Worm (Caenorhabditis elegans) whole organism, young adult: ENCODE results near the gene Y73C8B.9.

Source experiments
- B0019.2 ChIP-seq: fragments of 200-800 bp; sonication (Bioruptor generic); conservative IDR thresholded peaks from 2 replicates; pipeline ENCODE4 v1.3.6; 2022; ENCODE audit warnings: missing genetic modification reagents, missing genetic modification characterization, missing compliant biosample characterization
- B0336.3 ChIP-seq: fragments of 200-800 bp; sonication (Bioruptor generic); IDR thresholded peaks from 2 replicates; pipeline ENCODE4 v1.3.6; 2022; ENCODE audit warnings: missing genetic modification characterization, missing compliant biosample characterization
- F10E7.11 ChIP-seq: sonication (generic microtip); optimal IDR thresholded peaks from 2 replicates; lab custom pipeline; 2017; ENCODE audit warnings: mild to moderate bottlenecking, missing genetic modification characterization, moderate library complexity, missing compliant biosample characterization
- F22D6.2 ChIP-seq: sonication (generic microtip); optimal IDR thresholded peaks from 2 replicates; lab custom pipeline; 2016; ENCODE audit warnings: mild to moderate bottlenecking, missing genetic modification characterization, missing compliant biosample characterization
- F33H1.4 ChIP-seq: fragments of 200-800 bp; sonication (Bioruptor generic); IDR thresholded peaks from 2 replicates; pipeline ENCODE4 v1.3.6; 2022; ENCODE audit warnings: missing genetic modification reagents, missing genetic modification characterization, missing compliant biosample characterization
- F57A8.1 ChIP-seq: fragments of 200-800 bp; sonication (Bioruptor generic); optimal IDR thresholded peaks from 2 replicates; lab custom pipeline; 2018; ENCODE audit warnings: mild to moderate bottlenecking, missing genetic modification characterization, moderate library complexity, missing compliant biosample characterization
- T26A5.8 ChIP-seq: sonication (generic microtip); optimal IDR thresholded peaks from 2 replicates; lab custom pipeline; 2016; ENCODE audit warnings: missing genetic modification characterization, missing compliant biosample characterization
- Y53F4B.3 ChIP-seq: fragments of 200-800 bp; sonication (Bioruptor generic); IDR thresholded peaks from 2 replicates; pipeline ENCODE4 v1.3.6; 2022; ENCODE audit warnings: missing genetic modification reagents, missing genetic modification characterization, missing compliant biosample characterization
- Y67H2A.10 ChIP-seq: fragments of 200-800 bp; sonication (Bioruptor generic); conservative IDR thresholded peaks from 2 replicates; pipeline ENCODE4 v1.3.6; 2022; ENCODE audit warnings: missing genetic modification reagents, missing genetic modification characterization, missing compliant biosample characterization
- Y79H2A.3 ChIP-seq: fragments of 200-800 bp; sonication (Bioruptor generic); conservative IDR thresholded peaks from 2 replicates; pipeline ENCODE4 v1.3.6; 2022; ENCODE audit warnings: missing genetic modification reagents, missing genetic modification characterization, missing compliant biosample characterization
- ZK185.1 ChIP-seq: sonication (generic microtip); optimal IDR thresholded peaks from 2 replicates; lab custom pipeline; 2016; ENCODE audit warnings: mild to moderate bottlenecking, missing genetic modification characterization, missing compliant biosample characterization; ENCODE audit not compliant: poor library complexity, severe bottlenecking
- ama-1 ChIP-seq, 3 experiments: fragments of 150-350 bp in 1 of 3; sonication (generic microtip) in 2 of 3; optimal IDR thresholded peaks; 2 replicates each; lab custom pipeline; 2014 to 2018; ENCODE audit warnings: missing biosample characterization in 2 of 3, missing genetic modification characterization in 2 of 3, missing genetic modification reagents in 2 of 3
- aptf-2 ChIP-seq: fragments of 200-800 bp; sonication (Bioruptor generic); conservative IDR thresholded peaks from 2 replicates; pipeline ENCODE4 v1.3.6; 2022; ENCODE audit warnings: missing genetic modification reagents, missing genetic modification characterization, missing compliant biosample characterization
- athp-1 ChIP-seq: sonication (generic microtip); optimal IDR thresholded peaks from 2 replicates; lab custom pipeline; 2017; ENCODE audit warnings: mild to moderate bottlenecking, missing genetic modification characterization, missing compliant biosample characterization
- bed-2 ChIP-seq: fragments of 200-800 bp; sonication (Bioruptor generic); IDR thresholded peaks from 2 replicates; pipeline ENCODE4 v1.3.6; 2022; ENCODE audit warnings: missing genetic modification reagents, missing genetic modification characterization, missing compliant biosample characterization
- ccch-3 ChIP-seq: fragments of 200-800 bp; sonication (Bioruptor generic); optimal IDR thresholded peaks from 2 replicates; lab custom pipeline; 2018; ENCODE audit warnings: mild to moderate bottlenecking, missing genetic modification characterization, missing compliant biosample characterization
- ceh-27 ChIP-seq: fragments of 200-800 bp; sonication (Bioruptor generic); optimal IDR thresholded peaks from 2 replicates; lab custom pipeline; 2018; ENCODE audit warnings: mild to moderate bottlenecking, missing genetic modification characterization, moderate library complexity, missing compliant biosample characterization
- ceh-58 ChIP-seq: fragments of 200-800 bp; sonication (Bioruptor generic); IDR thresholded peaks from 2 replicates; pipeline ENCODE4 v1.3.6; 2022; ENCODE audit warnings: missing genetic modification characterization, missing compliant biosample characterization
- chd-7 ChIP-seq: sonication (generic microtip); optimal IDR thresholded peaks from 2 replicates; lab custom pipeline; 2016; ENCODE audit warnings: mild to moderate bottlenecking, missing genetic modification characterization, moderate library complexity, missing compliant biosample characterization
- die-1 ChIP-seq: sonication (generic microtip); optimal IDR thresholded peaks from 2 replicates; lab custom pipeline; 2016; ENCODE audit warnings: missing genotype, mild to moderate bottlenecking, missing genetic modification characterization, missing compliant biosample characterization
- dpff-1 ChIP-seq: sonication (generic microtip); optimal IDR thresholded peaks from 2 replicates; lab custom pipeline; 2017; ENCODE audit warnings: mild to moderate bottlenecking, missing genetic modification characterization, missing compliant biosample characterization
- egrh-3 ChIP-seq: fragments of 200-800 bp; sonication (Bioruptor generic); IDR thresholded peaks from 2 replicates; pipeline ENCODE4 v1.3.6; 2022; ENCODE audit warnings: missing genetic modification reagents, missing genetic modification characterization, missing compliant biosample characterization
- gei-17 ChIP-seq: fragments of 200-800 bp; sonication (Bioruptor generic); optimal IDR thresholded peaks from 2 replicates; lab custom pipeline; 2018; ENCODE audit warnings: mild to moderate bottlenecking, missing genetic modification characterization, missing compliant biosample characterization
- hlh-26 ChIP-seq: fragments of 200-800 bp; sonication (Bioruptor generic); conservative IDR thresholded peaks from 2 replicates; pipeline ENCODE4 v1.3.6; 2022; ENCODE audit warnings: missing genetic modification reagents, missing genetic modification characterization, missing compliant biosample characterization
- lag-1 ChIP-seq: fragments of 200-800 bp; sonication (Bioruptor generic); IDR thresholded peaks from 2 replicates; pipeline ENCODE4 v1.3.6; 2022; ENCODE audit warnings: missing genetic modification reagents, missing genetic modification characterization, missing compliant biosample characterization
- lsy-27 ChIP-seq: sonication (generic microtip); optimal IDR thresholded peaks from 2 replicates; lab custom pipeline; 2017; ENCODE audit warnings: missing genetic modification characterization, mild to moderate bottlenecking, missing compliant biosample characterization, antibody characterized with exemption, missing genotype, borderline replicate concordance; ENCODE audit not compliant: insufficient read depth
- madf-8 ChIP-seq: fragments of 200-800 bp; sonication (Bioruptor generic); conservative IDR thresholded peaks from 2 replicates; pipeline ENCODE4 v1.3.6; 2022; ENCODE audit warnings: missing genetic modification reagents, missing genetic modification characterization, missing compliant biosample characterization
- mcd-1 ChIP-seq: fragments of 200-800 bp; sonication (Bioruptor generic); IDR thresholded peaks from 2 replicates; pipeline ENCODE4 v1.3.6; 2022; ENCODE audit warnings: missing genetic modification reagents, missing genetic modification characterization, missing compliant biosample characterization
- mes-4 ChIP-seq: sonication (generic microtip); optimal IDR thresholded peaks from 2 replicates; lab custom pipeline; 2016; ENCODE audit warnings: missing genotype, missing genetic modification characterization, missing compliant biosample characterization
- mxl-1 ChIP-seq: sonication (generic microtip); optimal IDR thresholded peaks from 2 replicates; lab custom pipeline; 2016; ENCODE audit warnings: missing genetic modification characterization, missing compliant biosample characterization
- nhr-120 ChIP-seq: fragments of 200-800 bp; sonication (Bioruptor generic); IDR thresholded peaks from 2 replicates; pipeline ENCODE4 v1.3.6; 2022; ENCODE audit warnings: missing genetic modification characterization, missing compliant biosample characterization
- nhr-179 ChIP-seq: sonication (generic microtip); optimal IDR thresholded peaks from 2 replicates; lab custom pipeline; 2016; ENCODE audit warnings: mild to moderate bottlenecking, missing genetic modification characterization, missing compliant biosample characterization
- nhr-90 ChIP-seq: sonication (generic microtip); optimal IDR thresholded peaks from 2 replicates; lab custom pipeline; 2016; ENCODE audit warnings: missing genotype, mild to moderate bottlenecking, missing genetic modification characterization, missing compliant biosample characterization
- rpc-1 ChIP-seq, 2 experiments: fragments of 150-350 bp in 1 of 2; sonication (generic microtip) in 1 of 2; optimal IDR thresholded peaks; 2 replicates each; lab custom pipeline; 2014 to 2018; ENCODE audit warnings: missing biosample characterization in 1 of 2, missing genetic modification characterization in 1 of 2, missing genetic modification reagents in 1 of 2, missing genotype in 1 of 2
- snpc-1.1 ChIP-seq: sonication (generic microtip); optimal IDR thresholded peaks from 2 replicates; lab custom pipeline; 2017; ENCODE audit warnings: missing genetic modification characterization, mild to moderate bottlenecking, missing compliant biosample characterization, antibody characterized with exemption, moderate library complexity, missing genotype, missing genetic modification reagents; ENCODE audit not compliant: insufficient read depth
- snpc-4 ChIP-seq, 5 experiments: fragments of 150-350 bp in 1 of 5; sonication (generic microtip) in 4 of 5; optimal IDR thresholded peaks; 2 replicates each; lab custom pipeline; 2014 to 2018; ENCODE audit warnings: missing genetic modification characterization in 5 of 5, missing biosample characterization in 3 of 5, antibody characterized with exemption in 2 of 5, mild to moderate bottlenecking in 2 of 5, missing compliant biosample characterization in 2 of 5, missing genotype in 2 of 5, moderate library complexity in 2 of 5, missing genetic modification reagents in 1 of 5
- sptf-2 ChIP-seq: fragments of 200-800 bp; sonication (Bioruptor generic); optimal IDR thresholded peaks from 2 replicates; lab custom pipeline; 2018; ENCODE audit warnings: mild to moderate bottlenecking, missing genetic modification characterization, missing compliant biosample characterization
- zfh-2 ChIP-seq: fragments of 200-800 bp; sonication (Bioruptor generic); conservative IDR thresholded peaks from 2 replicates; pipeline ENCODE4 v1.3.6; 2022; ENCODE audit warnings: missing genetic modification reagents, missing genetic modification characterization, missing compliant biosample characterization
- zim-3 ChIP-seq: sonication (generic microtip); optimal IDR thresholded peaks from 2 replicates; lab custom pipeline; 2017; ENCODE audit warnings: mild to moderate bottlenecking, missing genetic modification characterization, moderate library complexity, missing compliant biosample characterization
- ztf-25 ChIP-seq: fragments of 200-800 bp; sonication (Bioruptor generic); IDR thresholded peaks from 2 replicates; pipeline ENCODE4 v1.3.6; 2022; ENCODE audit warnings: missing genetic modification reagents, missing genetic modification characterization, missing compliant biosample characterization
- ztf-28 ChIP-seq: fragments of 200-800 bp; sonication (Bioruptor generic); IDR thresholded peaks from 2 replicates; pipeline ENCODE4 v1.3.6; 2022; ENCODE audit warnings: missing genetic modification reagents, missing genetic modification characterization, missing compliant biosample characterization

Y73C8B.9 gene

ce11 chrV:3149910-3150428 lies 43.4 kb upstream of the Y73C8B.9 start:
- no peak for TF ChIP-seq Y53F4B.3 (GFP tag; lab: Robert Waterston, UW)
- TF ChIP-seq ccch-3, result no peak
- TF ChIP-seq egrh-3 (GFP tag; lab: Robert Waterston, UW), result peak; percentile 39; the same call in 1 of the 2 replicates
- no peak for TF ChIP-seq hlh-26 (GFP tag; lab: Robert Waterston, UW)
- TF ChIP-seq zfh-2, result peak; percentile 89
- no peak for TF ChIP-seq Y67H2A.10 (GFP tag; lab: Robert Waterston, UW)
- TF ChIP-seq F10E7.11 (tag; lab: Kevin White, UChicago), result no peak
- peak; percentile 40; the same call in 1 of the 2 replicates for TF ChIP-seq ztf-28 (GFP tag; lab: Robert Waterston, UW)
- no peak for TF ChIP-seq F22D6.2 (tag; lab: Kevin White, UChicago)
- no peak for TF ChIP-seq sptf-2 (GFP tag; lab: Kevin White, UChicago)
- TF ChIP-seq snpc-4 (GFP tag; optimal IDR thresholded peaks at IDR 0.05; lab: Kevin White, UChicago), result no peak
- TF ChIP-seq snpc-4 (tag; optimal IDR thresholded peaks at IDR 0.05; lab: Kevin White, UChicago), result peak in 2 of 4 experiments; percentile 58 to 86

ce11 chrV:3151862-3152261 lies 41.5 kb upstream of the Y73C8B.9 start, which contains the start of gene srab-6:
Gene srab-6 (minus strand): TSS chrV:3151962.
- TF ChIP-seq ZK185.1 (no peak), nhr-179 (tag; lab: Kevin White, UChicago) (no peak), lsy-27 (tag; lab: Kevin White, UChicago) (no peak), lag-1 (GFP tag; lab: Robert Waterston, UW) (no peak), mcd-1 (no peak), dpff-1 (no peak), madf-8 (GFP tag; lab: Robert Waterston, UW) (no peak), Y53F4B.3 (GFP tag; lab: Robert Waterston, UW) (no peak), chd-7 (no peak), ztf-25 (GFP tag; lab: Robert Waterston, UW) (no peak), snpc-1.1 (tag; lab: Kevin White, UChicago) (no peak), bed-2 (GFP tag; lab: Robert Waterston, UW) (no peak), B0336.3 (GFP tag; lab: Robert Waterston, UW) (no peak), nhr-90 (tag; lab: Kevin White, UChicago) (no peak), ama-1 (optimal IDR thresholded peaks at IDR 0.05; lab: Kevin White, UChicago) (no peak), ama-1 (GFP tag; optimal IDR thresholded peaks at IDR 0.05; lab: Kevin White, UChicago) (no peak)

ce11 chrV:3155072-3155471 lies 38.3 kb upstream of the Y73C8B.9 start, which contains the start of gene srab-7:
Gene srab-7 (minus strand): TSS chrV:3155172.
- TF ChIP-seq nhr-120 (no peak), F57A8.1 (GFP tag; lab: Kevin White, UChicago) (no peak), die-1 (tag; lab: Kevin White, UChicago) (no peak), gei-17 (GFP tag; lab: Kevin White, UChicago) (no peak), snpc-1.1 (tag; lab: Kevin White, UChicago) (no peak), sptf-2 (GFP tag; lab: Kevin White, UChicago) (no peak), ama-1 (optimal IDR thresholded peaks at IDR 0.05; lab: Kevin White, UChicago) (no peak), ama-1 (GFP tag; optimal IDR thresholded peaks at IDR 0.05; lab: Kevin White, UChicago) (no peak), B0019.2 (GFP tag; lab: Robert Waterston, UW) (no peak)

ce11 chrV:3156786-3157185 lies 36.6 kb upstream of the Y73C8B.9 start, which contains the start of gene exh-1:
Gene exh-1 (plus strand): TSS chrV:3157086.
- TF ChIP-seq madf-8 (GFP tag; lab: Robert Waterston, UW), result no peak
- TF ChIP-seq nhr-120, result no peak
- TF ChIP-seq sptf-2 (GFP tag; lab: Kevin White, UChicago), result no peak
- TF ChIP-seq athp-1, result no peak
- no peak for TF ChIP-seq rpc-1 (optimal IDR thresholded peaks at IDR 0.05; lab: Kevin White, UChicago)
- TF ChIP-seq rpc-1 (tag; optimal IDR thresholded peaks at IDR 0.05; lab: Kevin White, UChicago), result no peak
- TF ChIP-seq F33H1.4 (GFP tag; lab: Robert Waterston, UW), result no peak
- no peak for TF ChIP-seq mxl-1
- TF ChIP-seq Y79H2A.3, result no peak
- TF ChIP-seq T26A5.8 (tag; lab: Kevin White, UChicago), result no peak
- no peak for TF ChIP-seq B0019.2 (GFP tag; lab: Robert Waterston, UW)
- no peak for TF ChIP-seq ceh-58
- no peak for TF ChIP-seq zim-3 (tag; lab: Kevin White, UChicago)
- no peak for TF ChIP-seq aptf-2 (GFP tag; lab: Robert Waterston, UW)
- TF ChIP-seq zfh-2, result no peak
- TF ChIP-seq ceh-27 (GFP tag; lab: Kevin White, UChicago), result no peak
- TF ChIP-seq nhr-90 (tag; lab: Kevin White, UChicago), result no peak
- TF ChIP-seq chd-7, result no peak
- TF ChIP-seq mes-4 (tag; lab: Kevin White, UChicago), result no peak
